Worm (Caenorhabditis elegans): ENCODE measurements around the gene rps-23.

ce11 chrIV:12359979-12360378 is 30.9 kb downstream of the rps-23 start:
- TF ChIP-seq snpc-3.4 (tag; optimal IDR thresholded peaks at IDR 0.05) (no peak), let-526 (GFP tag; IDR thresholded peaks at IDR 0.05) (no peak), nhr-179 (tag; optimal IDR thresholded peaks at IDR 0.05) (no peak), nfya-2 (GFP tag; IDR thresholded peaks at IDR 0.05) (no peak)

Measured in whole organism, young adult.